Worm (Caenorhabditis elegans) whole organism, midembryonic: ENCODE results near the gene F34D10.3.

ENCODE experiments used
- T22C8.4 ChIP-seq: fragments of 200-800 bp; sonication (Bioruptor generic); IDR thresholded peaks from 2 replicates; pipeline ENCODE4 v1.3.6; 2022; ENCODE audit warnings: missing genetic modification characterization, missing compliant biosample characterization
- tab-1 ChIP-seq: fragments of 200-800 bp; sonication (Bioruptor generic); IDR thresholded peaks from 2 replicates; pipeline ENCODE4 v1.3.6; 2022; ENCODE audit warnings: missing genetic modification characterization, missing compliant biosample characterization

DNA sequence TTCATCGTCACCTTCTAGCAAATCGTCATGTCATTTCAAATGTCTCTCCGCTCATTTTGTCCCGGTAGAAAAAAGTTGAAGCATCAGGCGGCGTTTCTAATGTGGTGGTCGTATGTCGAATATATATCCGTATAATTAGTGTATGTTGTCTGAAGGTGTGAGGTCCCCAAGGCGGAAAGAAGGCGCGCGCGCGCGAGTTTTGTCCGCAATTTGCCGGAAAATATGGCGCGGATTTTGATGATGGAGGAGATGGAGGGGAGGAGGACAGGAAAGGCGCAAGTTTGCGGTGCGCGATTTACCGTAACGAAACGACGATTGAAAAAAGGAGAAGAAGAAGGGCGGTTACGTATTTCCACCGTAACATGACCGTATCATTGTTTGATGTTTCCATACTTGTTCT, 8.0 kb downstream of the F34D10.3 start:
- TF ChIP-seq T22C8.4 (GFP tag; lab: Robert Waterston, UW) (no peak), tab-1 (no peak)
